Worm (Caenorhabditis elegans) whole organism, L3 larva: ENCODE data around the gene Y38C1AA.7.

ENCODE experiments used
- R02D3.7 ChIP-seq: fragments of 150-350 bp; optimal IDR thresholded peaks from 2 replicates; lab custom pipeline; 2014; ENCODE audit warnings: missing biosample characterization, missing genetic modification characterization
- ZK546.5 ChIP-seq: sonication (generic microtip); optimal IDR thresholded peaks from 2 replicates; lab custom pipeline; 2017; ENCODE audit warnings: missing biosample characterization, missing genetic modification characterization
- aly-2 ChIP-seq: fragments of 150-350 bp; optimal IDR thresholded peaks from 2 replicates; lab custom pipeline; 2014; ENCODE audit warnings: missing biosample characterization, missing genetic modification characterization
- ama-1 ChIP-seq: fragments of 150-350 bp; optimal IDR thresholded peaks from 2 replicates; lab custom pipeline; 2018
- ceh-28 ChIP-seq: fragments of 150-350 bp; optimal IDR thresholded peaks from 2 replicates; lab custom pipeline; 2014; ENCODE audit warnings: missing biosample characterization, missing genetic modification reagents, missing genetic modification characterization
- ceh-82 ChIP-seq: fragments of 150-350 bp; optimal IDR thresholded peaks from 2 replicates; lab custom pipeline; 2014; ENCODE audit warnings: missing biosample characterization, missing genetic modification characterization
- ceh-9 ChIP-seq: sonication (generic microtip); optimal IDR thresholded peaks from 2 replicates; lab custom pipeline; 2018; ENCODE audit warnings: missing biosample characterization, missing genetic modification characterization
- egl-5 ChIP-seq: fragments of 150-350 bp; optimal IDR thresholded peaks from 2 replicates; lab custom pipeline; 2017; ENCODE audit warnings: missing biosample characterization, missing genetic modification reagents, missing genetic modification characterization, inconsistent platforms
- elt-1 ChIP-seq: fragments of 150-350 bp; optimal IDR thresholded peaks from 2 replicates; lab custom pipeline; 2014; ENCODE audit warnings: missing biosample characterization, missing genetic modification characterization
- elt-2 ChIP-seq: sonication (generic microtip); optimal IDR thresholded peaks from 2 replicates; lab custom pipeline; 2016; ENCODE audit warnings: missing genetic modification reagents, mild to moderate bottlenecking, missing genetic modification characterization, missing compliant biosample characterization
- elt-3 ChIP-seq, 3 experiments: fragments of 150-350 bp in 1 of 3; sonication (generic microtip) in 2 of 3; optimal IDR thresholded peaks; 2 replicates in 2 of 3; 4 replicates in 1 of 3; lab custom pipeline; 2014 to 2017; ENCODE audit warnings: missing biosample characterization in 3 of 3, missing genetic modification characterization in 3 of 3
- eor-1 ChIP-seq, 2 experiments: fragments of 150-350 bp; optimal IDR thresholded peaks; 2 replicates each; lab custom pipeline; 2014 to 2018; ENCODE audit warnings: missing biosample characterization in 2 of 2, missing genetic modification characterization in 2 of 2
- fkh-10 ChIP-seq: sonication (generic microtip); optimal IDR thresholded peaks from 2 replicates; lab custom pipeline; 2017; ENCODE audit warnings: missing biosample characterization, missing genetic modification reagents, missing genetic modification characterization
- fkh-2 ChIP-seq: fragments of 150-350 bp; optimal IDR thresholded peaks from 2 replicates; lab custom pipeline; 2014; ENCODE audit warnings: missing biosample characterization, missing genetic modification reagents, missing genetic modification characterization
- fos-1 ChIP-seq: fragments of 150-350 bp; optimal IDR thresholded peaks from 2 replicates; lab custom pipeline; 2014; ENCODE audit warnings: missing biosample characterization, missing genetic modification characterization
- hmg-11 ChIP-seq: sonication (generic microtip); optimal IDR thresholded peaks from 2 replicates; lab custom pipeline; 2016; ENCODE audit warnings: missing genetic modification characterization, missing compliant biosample characterization
- jun-1 ChIP-seq: fragments of 150-350 bp; optimal IDR thresholded peaks from 2 replicates; lab custom pipeline; 2014; ENCODE audit warnings: missing biosample characterization, missing genetic modification reagents, missing genetic modification characterization
- lin-39 ChIP-seq: fragments of 150-350 bp; optimal IDR thresholded peaks from 2 replicates; lab custom pipeline; 2018; ENCODE audit warnings: missing biosample characterization, missing genetic modification reagents, missing genetic modification characterization
- lsy-12 ChIP-seq: sonication (generic microtip); optimal IDR thresholded peaks from 2 replicates; lab custom pipeline; 2016; ENCODE audit warnings: mild to moderate bottlenecking, missing genetic modification characterization, missing compliant biosample characterization
- mdl-1 ChIP-seq: fragments of 150-350 bp; optimal IDR thresholded peaks from 2 replicates; lab custom pipeline; 2014; ENCODE audit warnings: missing biosample characterization, missing genetic modification characterization
- nhr-11 ChIP-seq: fragments of 150-350 bp; optimal IDR thresholded peaks from 2 replicates; lab custom pipeline; 2014; ENCODE audit warnings: missing biosample characterization, missing genetic modification characterization
- nhr-12 ChIP-seq: fragments of 150-350 bp; optimal IDR thresholded peaks from 2 replicates; lab custom pipeline; 2014; ENCODE audit warnings: missing biosample characterization, missing genetic modification characterization
- nhr-23 ChIP-seq: fragments of 150-350 bp; optimal IDR thresholded peaks from 2 replicates; lab custom pipeline; 2014; ENCODE audit warnings: missing biosample characterization, missing genetic modification reagents, missing genetic modification characterization
- nhr-237 ChIP-seq: fragments of 150-350 bp; optimal IDR thresholded peaks from 2 replicates; lab custom pipeline; 2014; ENCODE audit warnings: missing biosample characterization, missing genetic modification characterization
- nhr-25 ChIP-seq: sonication (generic microtip); optimal IDR thresholded peaks from 2 replicates; lab custom pipeline; 2017; ENCODE audit warnings: missing biosample characterization, missing genetic modification characterization
- nhr-28 ChIP-seq: fragments of 150-350 bp; optimal IDR thresholded peaks from 2 replicates; lab custom pipeline; 2014; ENCODE audit warnings: missing biosample characterization, missing genetic modification characterization
- nhr-67 ChIP-seq: fragments of 150-350 bp; optimal IDR thresholded peaks from 2 replicates; lab custom pipeline; 2014; ENCODE audit warnings: missing biosample characterization, missing genetic modification characterization
- nhr-77 ChIP-seq: fragments of 150-350 bp; optimal IDR thresholded peaks from 2 replicates; lab custom pipeline; 2014; ENCODE audit warnings: missing biosample characterization, missing genetic modification characterization
- pha-4 ChIP-seq: fragments of 150-350 bp; optimal IDR thresholded peaks from 2 replicates; lab custom pipeline; 2014; ENCODE audit warnings: missing biosample characterization, missing genetic modification reagents, missing genetic modification characterization
- pqm-1 ChIP-seq: fragments of 150-350 bp; optimal IDR thresholded peaks from 2 replicates; lab custom pipeline; 2017; ENCODE audit warnings: missing biosample characterization, missing genetic modification characterization, inconsistent platforms
- sea-2 ChIP-seq: fragments of 150-350 bp; sonication (generic microtip); optimal IDR thresholded peaks from 4 replicates; lab custom pipeline; 2014; ENCODE audit warnings: missing biosample characterization, missing genetic modification reagents, missing genetic modification characterization
- snpc-4 ChIP-seq: fragments of 150-350 bp; optimal IDR thresholded peaks from 2 replicates; lab custom pipeline; 2014; ENCODE audit warnings: missing biosample characterization, missing genetic modification characterization
- unc-39 ChIP-seq: sonication (generic microtip); optimal IDR thresholded peaks from 4 replicates; lab custom pipeline; 2017; ENCODE audit warnings: missing biosample characterization, missing genetic modification characterization
- unc-62 ChIP-seq: fragments of 150-350 bp; sonication (generic microtip); optimal IDR thresholded peaks from 4 replicates; lab custom pipeline; 2014; ENCODE audit warnings: missing biosample characterization, missing genetic modification reagents, missing genetic modification characterization
- ztf-11 ChIP-seq: fragments of 150-350 bp; optimal IDR thresholded peaks from 2 replicates; lab custom pipeline; 2014; ENCODE audit warnings: missing biosample characterization, missing genetic modification characterization

The Y38C1AA.7 gene

DNA sequence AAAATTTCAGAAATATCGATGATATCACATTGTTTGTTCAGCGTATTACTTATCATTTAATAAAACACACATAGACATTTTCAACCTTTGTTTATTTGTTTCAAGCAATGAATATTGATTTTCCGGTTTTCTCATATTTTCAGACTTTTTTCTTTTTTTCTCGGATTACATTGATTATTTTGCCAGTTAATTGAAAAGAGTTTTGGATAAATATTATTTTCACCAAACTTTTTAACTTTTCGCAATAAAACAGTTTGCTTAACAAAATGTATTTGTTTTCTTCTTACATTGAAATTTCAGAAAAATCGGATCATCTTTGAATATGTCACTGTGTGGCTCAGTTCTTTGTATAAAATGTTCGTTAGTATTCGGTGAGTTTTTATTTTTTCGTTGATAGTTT, 3.8 kb downstream of the Y38C1AA.7 start, which contains the start of gene Y38C1AA.6:
Gene Y38C1AA.6 (plus strand): TSS at position 301 of the 400 bp plus-strand sequence.
- TF ChIP-seq nhr-237, result no peak
- TF ChIP-seq pqm-1, result peak; percentile 17
- TF ChIP-seq, all 47 proteins: peak for 1

DNA sequence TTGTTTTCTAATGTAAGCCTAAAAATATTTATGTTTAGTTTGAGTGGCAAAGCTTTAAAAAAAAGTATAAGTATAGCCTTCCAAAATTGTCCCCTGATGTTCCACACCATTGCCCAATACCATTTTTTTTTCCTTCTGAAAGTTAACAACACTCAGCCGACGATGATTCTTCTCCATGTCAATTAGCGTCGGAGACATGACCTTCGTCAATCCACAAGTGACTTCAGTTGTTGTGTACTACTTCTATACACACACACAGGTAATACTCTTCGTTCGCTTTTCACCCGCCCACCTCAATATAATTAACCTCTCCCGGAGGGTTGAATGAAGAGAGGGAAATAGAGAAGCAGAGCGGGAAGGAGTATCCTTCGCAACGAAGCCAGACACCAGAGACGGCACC, 6.0 kb downstream of the Y38C1AA.7 start, which contains the start of gene cutl-24:
Gene cutl-24 (plus strand): TSS at position 301 of the 400 bp plus-strand sequence.
- TF ChIP-seq unc-62 (GFP tag; lab: Kevin White, UChicago) (no peak), elt-2 (tag; lab: Kevin White, UChicago) (peak; percentile 2)

DNA sequence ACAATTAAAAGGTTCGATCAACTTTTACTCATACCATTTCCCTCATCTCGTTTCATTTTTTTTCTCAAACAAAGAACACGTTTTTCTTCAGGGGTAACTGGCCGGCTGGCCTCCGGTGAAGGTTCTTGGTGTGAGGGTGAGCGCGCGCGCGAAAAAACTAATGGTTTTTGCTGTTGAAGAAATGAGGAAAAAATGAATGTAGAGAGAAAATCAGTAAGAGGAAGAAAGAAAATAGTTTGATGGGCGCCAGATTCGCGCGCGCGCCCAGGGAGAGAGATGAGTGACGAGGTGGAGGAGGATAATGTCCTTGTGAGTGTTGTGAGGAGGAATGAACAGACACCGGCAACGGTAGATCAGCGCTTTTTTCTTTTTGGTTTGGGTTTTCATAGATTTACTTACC, 12.3 kb downstream of the Y38C1AA.7 start:
- TF ChIP-seq eor-1 (tag; optimal IDR thresholded peaks at IDR 0.05; lab: Kevin White, UChicago) (no peak), elt-1 (tag; lab: Kevin White, UChicago) (no peak), nhr-77 (tag; lab: Kevin White, UChicago) (no peak), nhr-67 (no peak), ama-1 (no peak), nhr-25 (peak; percentile 81)
- TF ChIP-seq, all 47 proteins: peak for 1

- TF ChIP-seq lin-39, result no peak
- no peak for TF ChIP-seq ama-1
- TF ChIP-seq nhr-25, result no peak
- TF ChIP-seq ceh-82 (tag; lab: Kevin White, UChicago), result no peak
- TF ChIP-seq sea-2 (GFP tag; lab: Kevin White, UChicago), result no peak
- TF ChIP-seq fos-1 (tag; lab: Kevin White, UChicago), result no peak
- no peak for TF ChIP-seq egl-5
- TF ChIP-seq nhr-28 (tag; lab: Kevin White, UChicago), result no peak
- TF ChIP-seq elt-3 (tag; optimal IDR thresholded peaks at IDR 0.05; lab: Kevin White, UChicago), result no peak
- TF ChIP-seq hmg-11 (tag; lab: Kevin White, UChicago), result no peak
- no peak for TF ChIP-seq pha-4 (tag; lab: Kevin White, UChicago)
- TF ChIP-seq nhr-11 (tag; lab: Kevin White, UChicago), result no peak
Observed at ce11 chrIV:172990-173389, 14.2 kb downstream of the Y38C1AA.7 start.

ce11 chrIV:174115-174514, 15.4 kb downstream of the Y38C1AA.7 start:
- no peak for TF ChIP-seq nhr-12 (tag; lab: Kevin White, UChicago)
- no peak for TF ChIP-seq mdl-1 (tag; lab: Kevin White, UChicago)
- TF ChIP-seq aly-2 (tag; lab: Kevin White, UChicago), result no peak
- no peak for TF ChIP-seq jun-1
- no peak for TF ChIP-seq lin-39
- no peak for TF ChIP-seq fkh-2
- no peak for TF ChIP-seq ceh-28 (tag; lab: Kevin White, UChicago)

DNA sequence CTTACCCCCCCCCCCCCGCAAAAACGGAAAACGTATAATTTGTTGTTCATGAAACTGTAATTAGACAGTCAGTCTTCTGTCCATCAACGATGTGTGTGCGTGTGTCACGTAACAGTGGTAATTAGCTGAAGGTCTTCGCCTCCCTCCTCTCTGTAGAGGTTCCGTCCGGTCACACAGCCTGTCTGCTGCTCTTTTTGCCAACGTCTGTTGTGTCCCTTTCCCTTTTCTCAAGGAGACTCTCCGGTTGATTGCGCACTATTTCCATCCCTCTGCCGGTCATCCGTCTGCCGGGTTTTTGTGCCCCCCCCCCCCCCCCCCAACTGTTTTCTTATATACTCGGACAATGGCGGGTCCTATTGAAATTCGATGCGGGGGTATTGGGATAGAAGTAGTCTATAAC, 16.9 kb downstream of the Y38C1AA.7 start:
- no peak for TF ChIP-seq mdl-1 (tag; lab: Kevin White, UChicago)
- TF ChIP-seq nhr-23, result no peak

ce11 chrIV:177487-177886, 18.7 kb downstream of the Y38C1AA.7 start:
- TF ChIP-seq R02D3.7 (no peak), ZK546.5 (tag; lab: Kevin White, UChicago) (no peak), nhr-237 (no peak), unc-39 (tag; lab: Kevin White, UChicago) (no peak), ztf-11 (tag; lab: Kevin White, UChicago) (no peak), lsy-12 (no peak), unc-62 (GFP tag; lab: Kevin White, UChicago) (no peak), fkh-10 (no peak), pqm-1 (no peak), snpc-4 (tag; lab: Kevin White, UChicago) (no peak), nhr-25 (no peak), ceh-9 (tag; lab: Kevin White, UChicago) (no peak)
